Fruit fly (Drosophila melanogaster) whole organism, embryonic: ENCODE measurements around the gene CkIIalpha-i3.

Experiments used
- Atf6 ChIP-seq: fragments of 200-800 bp; sonication (Bioruptor generic); IDR thresholded peaks from 2 replicates; pipeline ENCODE4 v1.3.6; 2022; ENCODE audit warnings: missing biosample characterization, missing genetic modification characterization
- CG10267 ChIP-seq: fragments of 200-800 bp; sonication (Bioruptor generic); optimal IDR thresholded peaks from 2 replicates; lab custom pipeline; 2018; ENCODE audit warnings: missing biosample characterization, mild to moderate bottlenecking, missing genetic modification characterization, moderate library complexity
- CG11504 ChIP-seq: fragments of 200-800 bp; sonication (Bioruptor generic); optimal IDR thresholded peaks from 3 replicates; lab custom pipeline; 2019; ENCODE audit warnings: missing biosample characterization, mild to moderate bottlenecking, missing genetic modification characterization, moderate library complexity
- CG13287 ChIP-seq: fragments of 200-800 bp; sonication (Bioruptor generic); IDR thresholded peaks from 2 replicates; pipeline ENCODE4 v1.3.6; 2022; ENCODE audit warnings: missing biosample characterization, missing genetic modification characterization; ENCODE audit not compliant: partially characterized antibody
- CG13296 ChIP-seq: fragments of 200-800 bp; sonication (Bioruptor generic); optimal IDR thresholded peaks from 3 replicates; lab custom pipeline; 2018; ENCODE audit warnings: missing biosample characterization, mild to moderate bottlenecking, missing genetic modification characterization
- CG1603 ChIP-seq: fragments of 200-800 bp; sonication (Bioruptor generic); optimal IDR thresholded peaks from 2 replicates; lab custom pipeline; 2019; ENCODE audit warnings: missing biosample characterization, mild to moderate bottlenecking, missing genetic modification characterization, moderate library complexity
- CG17361 ChIP-seq: fragments of 200-800 bp; sonication (Bioruptor generic); IDR thresholded peaks from 3 replicates; pipeline ENCODE4 v1.3.6; 2022; ENCODE audit warnings: missing biosample characterization, missing genetic modification characterization
- CG2120 ChIP-seq: fragments of 200-800 bp; sonication (Bioruptor generic); optimal IDR thresholded peaks from 3 replicates; lab custom pipeline; 2016; ENCODE audit warnings: missing biosample characterization, missing genetic modification characterization
- CG3838 ChIP-seq: fragments of 200-800 bp; sonication (Bioruptor generic); optimal IDR thresholded peaks from 3 replicates; lab custom pipeline; 2016; ENCODE audit warnings: missing biosample characterization, missing genetic modification characterization
- CG4617 ChIP-seq: fragments of 200-800 bp; sonication (Bioruptor generic); optimal IDR thresholded peaks from 3 replicates; lab custom pipeline; 2016; ENCODE audit warnings: missing biosample characterization, missing genetic modification characterization, borderline replicate concordance
- CG6854 ChIP-seq: fragments of 200-800 bp; sonication (Bioruptor generic); optimal IDR thresholded peaks from 3 replicates; lab custom pipeline; 2017; ENCODE audit warnings: missing biosample characterization, mild to moderate bottlenecking, missing genetic modification characterization
- CG8089 ChIP-seq: fragments of 200-800 bp; sonication (Bioruptor generic); optimal IDR thresholded peaks from 3 replicates; lab custom pipeline; 2016; ENCODE audit warnings: missing biosample characterization, missing genetic modification characterization
- CG9609 ChIP-seq: fragments of 200-800 bp; sonication (Bioruptor generic); optimal IDR thresholded peaks from 3 replicates; lab custom pipeline; 2016; ENCODE audit warnings: missing biosample characterization, missing genetic modification characterization
- CG9932 ChIP-seq: fragments of 200-800 bp; sonication (Bioruptor generic); IDR thresholded peaks from 2 replicates; pipeline ENCODE4 v1.3.6; 2022; ENCODE audit warnings: missing biosample characterization, missing genetic modification characterization
- Drgx ChIP-seq: fragments of 200-800 bp; sonication (Bioruptor generic); IDR thresholded peaks from 2 replicates; pipeline ENCODE4 v1.3.6; 2022; ENCODE audit warnings: missing biosample characterization, missing genetic modification characterization
- Gsc ChIP-seq: fragments of 200-800 bp; sonication (Bioruptor generic); IDR thresholded peaks from 2 replicates; pipeline ENCODE4 v1.3.6; 2022; ENCODE audit warnings: missing biosample characterization, missing genetic modification characterization
- H15 ChIP-seq: fragments of 200-800 bp; sonication (Bioruptor generic); IDR thresholded peaks from 3 replicates; pipeline ENCODE4 v1.3.6; 2022; ENCODE audit warnings: missing biosample characterization, missing genetic modification characterization
- H2.0 ChIP-seq: fragments of 200-800 bp; sonication (Bioruptor generic); IDR thresholded peaks from 2 replicates; pipeline ENCODE4 v1.3.6; 2022; ENCODE audit warnings: missing biosample characterization, missing genetic modification characterization
- Hr39 ChIP-seq: fragments of >200 bp; optimal IDR thresholded peaks from 2 replicates; lab custom pipeline; 2017
- Mad ChIP-seq: fragments of 200-800 bp; sonication (Bioruptor generic); optimal IDR thresholded peaks from 2 replicates; lab custom pipeline; 2016; ENCODE audit warnings: missing biosample characterization, missing genetic modification characterization
- Med ChIP-seq: fragments of 200-800 bp; sonication (Bioruptor generic); peaks from one replicate; lab custom pipeline; 2016; ENCODE audit warnings: missing biosample characterization, missing genetic modification characterization, mild to moderate bottlenecking, inconsistent platforms, moderate library complexity
- NfI ChIP-seq: fragments of 200-800 bp; sonication (Bioruptor generic); optimal IDR thresholded peaks from 3 replicates; lab custom pipeline; 2018; ENCODE audit warnings: missing biosample characterization, mild to moderate bottlenecking, missing genetic modification characterization, moderate library complexity
- Sry-β ChIP-seq: fragments of 200-800 bp; sonication (Bioruptor generic); optimal IDR thresholded peaks from 2 replicates; lab custom pipeline; 2018; ENCODE audit warnings: missing biosample characterization, mild to moderate bottlenecking, missing genetic modification characterization, moderate library complexity
- Xrp1 ChIP-seq: fragments of 200-800 bp; sonication (Bioruptor generic); IDR thresholded peaks from 2 replicates; pipeline ENCODE4 v1.3.6; 2022; ENCODE audit warnings: missing biosample characterization, missing genetic modification characterization
- abd-A ChIP-seq: fragments of 200-800 bp; sonication (Bioruptor generic); optimal IDR thresholded peaks from 3 replicates; lab custom pipeline; 2019; ENCODE audit warnings: missing biosample characterization, mild to moderate bottlenecking, missing genetic modification characterization, moderate library complexity
- ac ChIP-seq: fragments of 200-800 bp; sonication (Bioruptor generic); optimal IDR thresholded peaks from 3 replicates; lab custom pipeline; 2017; ENCODE audit warnings: missing biosample characterization, mild to moderate bottlenecking, missing genetic modification characterization
- ara ChIP-seq: fragments of 200-800 bp; sonication (Bioruptor generic); IDR thresholded peaks from 2 replicates; pipeline ENCODE4 v1.3.6; 2022; ENCODE audit warnings: missing biosample characterization, missing genetic modification characterization
- bsh ChIP-seq, 2 experiments: fragments of 200-800 bp; sonication (Bioruptor generic); optimal IDR thresholded peaks; 2 replicates each; lab custom pipeline; 2017 to 2018; ENCODE audit warnings: mild to moderate bottlenecking in 2 of 2, missing biosample characterization in 2 of 2, missing genetic modification characterization in 2 of 2, moderate library complexity in 1 of 2
- crol ChIP-seq: fragments of 200-800 bp; sonication (Bioruptor generic); IDR thresholded peaks from 2 replicates; pipeline ENCODE4 v1.3.6; 2022; ENCODE audit warnings: missing biosample characterization, missing genetic modification characterization
- da ChIP-seq: fragments of 200-800 bp; sonication (Bioruptor generic); optimal IDR thresholded peaks from 2 replicates; lab custom pipeline; 2016; ENCODE audit warnings: missing biosample characterization, missing genetic modification characterization
- dmrt11E ChIP-seq: fragments of 200-800 bp; sonication (Bioruptor generic); optimal IDR thresholded peaks from 3 replicates; lab custom pipeline; 2018; ENCODE audit warnings: missing biosample characterization, mild to moderate bottlenecking, missing genetic modification characterization, moderate library complexity
- exex ChIP-seq: fragments of 200-800 bp; sonication (Bioruptor generic); optimal IDR thresholded peaks from 4 replicates; lab custom pipeline; 2018; ENCODE audit warnings: missing biosample characterization, mild to moderate bottlenecking, missing genetic modification characterization, moderate library complexity
- gcm ChIP-seq: fragments of 200-800 bp; sonication (Bioruptor generic); optimal IDR thresholded peaks from 2 replicates; lab custom pipeline; 2019; ENCODE audit warnings: missing biosample characterization, mild to moderate bottlenecking, missing genetic modification characterization, moderate library complexity
- gem ChIP-seq: fragments of 200-800 bp; sonication (Bioruptor generic); optimal IDR thresholded peaks from 2 replicates; lab custom pipeline; 2019; ENCODE audit warnings: missing biosample characterization, mild to moderate bottlenecking, missing genetic modification characterization, moderate library complexity
- lov ChIP-seq, 2 experiments: fragments of 200-800 bp in 1 of 2; fragments of >200 bp in 1 of 2; sonication (Bioruptor generic) in 1 of 2; IDR thresholded peaks in 1 of 2; optimal IDR thresholded peaks in 1 of 2; 2 replicates in 1 of 2; 3 replicates in 1 of 2; pipeline versions ENCODE4 v1.3.6 to Lab custom; 2017 to 2022; ENCODE audit warnings: missing biosample characterization in 1 of 2, missing genetic modification characterization in 1 of 2
- luna ChIP-seq: fragments of 200-800 bp; sonication (Bioruptor generic); optimal IDR thresholded peaks from 2 replicates; lab custom pipeline; 2016; ENCODE audit warnings: missing biosample characterization, missing genetic modification characterization
- nerfin-2 ChIP-seq: fragments of 200-800 bp; sonication (Bioruptor generic); IDR thresholded peaks from 2 replicates; pipeline ENCODE4 v1.3.6; 2022; ENCODE audit warnings: missing biosample characterization, missing genetic modification characterization; ENCODE audit not compliant: partially characterized antibody
- sna ChIP-seq: fragments of 200-800 bp; sonication (Bioruptor generic); IDR thresholded peaks from 2 replicates; pipeline ENCODE4 v1.3.6; 2022; ENCODE audit warnings: missing biosample characterization, missing genetic modification characterization; ENCODE audit not compliant: partially characterized antibody
- stc ChIP-seq: fragments of 200-800 bp; sonication (Bioruptor generic); IDR thresholded peaks from 2 replicates; pipeline ENCODE4 v1.3.6; 2022; ENCODE audit warnings: missing biosample characterization, missing genetic modification characterization
- twi ChIP-seq: fragments of 200-800 bp; optimal IDR thresholded peaks from 2 replicates; lab custom pipeline; 2019; ENCODE audit warnings: missing biosample characterization, mild to moderate bottlenecking, missing genetic modification characterization, moderate library complexity
- tx ChIP-seq: fragments of 200-800 bp; sonication (Bioruptor generic); optimal IDR thresholded peaks from 2 replicates; lab custom pipeline; 2016; ENCODE audit warnings: missing biosample characterization, missing genetic modification characterization
- z ChIP-seq: fragments of 200-800 bp; sonication (Bioruptor generic); IDR thresholded peaks from 3 replicates; pipeline ENCODE4 v1.3.6; 2022; ENCODE audit warnings: missing biosample characterization, missing genetic modification characterization
- zf30C ChIP-seq: fragments of 200-800 bp; sonication (Bioruptor generic); optimal IDR thresholded peaks from 3 replicates; lab custom pipeline; 2018; ENCODE audit warnings: missing biosample characterization, mild to moderate bottlenecking, missing genetic modification characterization

Gene CkIIalpha-i3

DNA sequence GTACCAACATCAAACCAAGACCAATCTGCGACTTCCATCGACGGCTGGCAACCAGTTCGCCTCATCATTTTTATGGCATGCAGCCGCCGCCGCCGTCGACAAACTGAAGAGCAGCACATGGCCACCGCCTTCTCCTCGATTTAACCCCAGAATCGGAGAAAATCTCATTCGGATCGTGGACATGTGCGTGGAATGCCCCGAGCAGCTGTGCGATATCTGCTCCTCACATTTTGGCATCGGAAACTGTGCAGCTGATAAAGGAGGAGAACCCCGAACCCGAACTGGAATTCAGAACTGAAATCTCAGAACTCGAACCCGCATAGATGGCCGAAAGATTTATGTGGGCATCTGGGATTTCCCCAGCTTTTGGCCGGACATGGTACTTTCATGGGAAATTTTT, 32.7 kb upstream of the CkIIalpha-i3 start:
- TF ChIP-seq gcm (GFP tag; lab: Kevin White, UChicago), result peak; percentile 75
- peak; percentile 99 for TF ChIP-seq twi
- no peak for TF ChIP-seq CG10267 (tag; lab: Kevin White, UChicago)
- no peak for TF ChIP-seq CG9609 (GFP tag; lab: Kevin White, UChicago)
- no peak for TF ChIP-seq CG6854

DNA sequence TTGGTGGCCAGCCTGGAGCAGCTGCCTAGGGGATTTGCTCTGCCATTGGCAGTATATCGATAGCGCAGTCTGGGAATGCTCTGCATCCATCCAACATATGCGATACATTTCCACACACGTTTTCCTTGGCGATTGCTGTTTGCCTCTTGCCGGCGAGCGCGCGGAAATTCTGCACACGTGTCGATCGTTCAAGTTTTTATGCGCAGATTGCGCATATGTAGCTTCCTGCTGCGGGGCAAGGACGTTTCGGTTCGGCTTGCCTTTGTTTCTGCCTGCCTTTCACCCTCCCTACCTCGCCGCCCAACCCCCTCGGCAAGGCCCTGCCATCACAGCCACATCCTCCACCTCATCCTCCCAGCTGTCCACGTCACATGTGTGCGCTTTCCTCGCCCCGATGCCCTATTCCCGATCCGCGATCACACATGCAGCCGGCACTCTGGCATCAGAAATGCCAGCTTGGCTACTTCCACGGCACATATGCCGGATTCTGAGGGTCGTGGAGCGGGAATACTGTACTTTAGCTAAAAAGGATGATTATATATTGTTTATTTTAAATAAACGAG, 32.1 kb upstream of the CkIIalpha-i3 start:
- TF ChIP-seq Sry-β (GFP tag; lab: Kevin White, UChicago) (peak; percentile 47), da (GFP tag; lab: Kevin White, UChicago) (peak; percentile 9), lov (optimal IDR thresholded peaks at IDR 0.05; lab: Kevin White, UChicago) (no peak), lov (GFP tag; IDR thresholded peaks at IDR 0.05; lab: Robert Waterston, UW) (0 out of 3 replicates have a peak, but pooled peaks have one; percentile 11), Hr39 (no peak), H2.0 (GFP tag; lab: Robert Waterston, UW) (0 out of 2 replicates have a peak, but pooled peaks have one; percentile 11), NfI (GFP tag; lab: Kevin White, UChicago) (no peak), crol (GFP tag; lab: Robert Waterston, UW) (peak; percentile 77), z (GFP tag; lab: Robert Waterston, UW) (0 out of 3 replicates have a peak, but pooled peaks have one; percentile 1), twi (peak; percentile 97)

DNA sequence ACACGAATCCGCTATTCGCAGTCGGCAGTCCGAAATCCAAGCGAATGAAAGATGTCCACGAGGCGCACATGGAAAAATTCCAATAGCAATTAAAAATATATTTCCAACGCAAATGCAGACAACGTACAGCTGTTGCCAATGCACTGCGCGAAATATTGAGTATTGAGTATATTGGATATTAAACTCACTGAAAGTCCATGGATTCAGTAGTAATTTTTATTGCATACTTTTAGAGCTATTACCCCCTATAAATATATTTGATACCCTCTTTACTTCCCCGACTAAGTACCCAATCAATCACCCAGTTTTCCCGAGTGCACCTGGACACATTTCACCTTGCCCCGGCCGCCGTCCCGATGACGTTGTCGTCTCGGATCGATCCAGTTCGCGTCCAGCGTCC, 31.3 kb upstream of the CkIIalpha-i3 start:
- TF ChIP-seq Med (GFP tag; lab: Kevin White, UChicago), result peak; percentile 52
- TF ChIP-seq luna (GFP tag; lab: Kevin White, UChicago), result no peak
- TF ChIP-seq Drgx, result peak; percentile 77
- TF ChIP-seq zf30C (GFP tag; lab: Kevin White, UChicago), result peak; percentile 57
- no peak for TF ChIP-seq dmrt11E (tag; lab: Kevin White, UChicago)
- no peak for TF ChIP-seq CG8089 (GFP tag; lab: Kevin White, UChicago)
- TF ChIP-seq nerfin-2 (GFP tag; lab: Robert Waterston, UW), result no peak
- peak; percentile 0 for TF ChIP-seq CG1603 (tag; lab: Kevin White, UChicago)
- TF ChIP-seq Xrp1 (GFP tag; lab: Robert Waterston, UW), result peak; percentile 7; the same call in 1 of the 2 replicates
- no peak for TF ChIP-seq CG9932 (GFP tag; lab: Robert Waterston, UW)
- no peak for TF ChIP-seq gem (tag; lab: Kevin White, UChicago)
- peak in 1 of 2 experiments; percentile 23 for TF ChIP-seq bsh (GFP tag; optimal IDR thresholded peaks at IDR 0.05; lab: Kevin White, UChicago)
- TF ChIP-seq ac (GFP tag; lab: Kevin White, UChicago), result no peak

- TF ChIP-seq twi (peak; percentile 99), sna (GFP tag; lab: Robert Waterston, UW) (no peak), Med (GFP tag; lab: Kevin White, UChicago) (peak; percentile 62), exex (tag; lab: Kevin White, UChicago) (no peak), CG3838 (no peak), stc (GFP tag; lab: Robert Waterston, UW) (0 out of 2 replicates have a peak, but pooled peaks have one; percentile 11), CG2120 (no peak), CG4617 (GFP tag; lab: Kevin White, UChicago) (no peak), ara (GFP tag; lab: Robert Waterston, UW) (no peak), Mad (GFP tag; lab: Kevin White, UChicago) (no peak), Atf6 (GFP tag; lab: Robert Waterston, UW) (no peak), CG11504 (peak; percentile 95), tx (GFP tag; lab: Kevin White, UChicago) (no peak), CG17361 (no peak), abd-A (tag; lab: Kevin White, UChicago) (no peak), CG13296 (GFP tag; lab: Kevin White, UChicago) (no peak), H15 (GFP tag; lab: Robert Waterston, UW) (no peak), Gsc (GFP tag; lab: Robert Waterston, UW) (no peak), dmrt11E (tag; lab: Kevin White, UChicago) (no peak), CG13287 (GFP tag; lab: Robert Waterston, UW) (no peak)
Measured at dm6 chr3L:739357-740130, 29.1 kb upstream of the CkIIalpha-i3 start.
